Worm (Caenorhabditis elegans) whole organism, L1 larva: ENCODE measurements around the gene T05G5.5.

ENCODE experiments used
- C16A3.4 ChIP-seq: fragments of 150-350 bp; optimal IDR thresholded peaks from 2 replicates; lab custom pipeline; 2014; ENCODE audit warnings: missing biosample characterization, missing genetic modification characterization
- C34B4.2 ChIP-seq: sonication (generic microtip); optimal IDR thresholded peaks from 2 replicates; lab custom pipeline; 2017; ENCODE audit warnings: mild to moderate bottlenecking, missing genetic modification characterization, missing compliant biosample characterization
- alr-1 ChIP-seq: fragments of 200-800 bp; sonication (Bioruptor generic); optimal IDR thresholded peaks from 2 replicates; lab custom pipeline; 2018; ENCODE audit warnings: borderline replicate concordance, mild to moderate bottlenecking, missing genetic modification characterization, missing compliant biosample characterization
- aly-2 ChIP-seq: fragments of 150-350 bp; optimal IDR thresholded peaks from 2 replicates; lab custom pipeline; 2014; ENCODE audit warnings: missing biosample characterization, missing genetic modification characterization
- dpl-1 ChIP-seq, 3 experiments: fragments of 150-350 bp in 2 of 3; sonication (generic microtip) in 1 of 3; optimal IDR thresholded peaks; 2 replicates each; lab custom pipeline; 2014 to 2017; ENCODE audit warnings: missing biosample characterization in 3 of 3, missing genetic modification characterization in 3 of 3, missing genetic modification reagents in 3 of 3
- dsc-1 ChIP-seq: sonication (generic microtip); optimal IDR thresholded peaks from 2 replicates; lab custom pipeline; 2016; ENCODE audit warnings: mild to moderate bottlenecking, missing genetic modification characterization, missing compliant biosample characterization
- efl-3 ChIP-seq: fragments of 200-800 bp; sonication (Bioruptor generic); optimal IDR thresholded peaks from 2 replicates; lab custom pipeline; 2018; ENCODE audit warnings: mild to moderate bottlenecking, missing genetic modification characterization, missing compliant biosample characterization
- egl-13 ChIP-seq: sonication (generic microtip); optimal IDR thresholded peaks from 2 replicates; lab custom pipeline; 2016; ENCODE audit warnings: missing genotype, missing genetic modification reagents, missing genetic modification characterization, missing compliant biosample characterization
- fkh-10 ChIP-seq: sonication (generic microtip); optimal IDR thresholded peaks from 2 replicates; lab custom pipeline; 2017; ENCODE audit warnings: missing biosample characterization, missing genetic modification reagents, missing genetic modification characterization
- fos-1 ChIP-seq: fragments of 150-350 bp; optimal IDR thresholded peaks from 2 replicates; lab custom pipeline; 2014; ENCODE audit warnings: missing biosample characterization, missing genetic modification characterization
- hlh-17 ChIP-seq: fragments of 200-800 bp; sonication (Bioruptor generic); optimal IDR thresholded peaks from 2 replicates; lab custom pipeline; 2018; ENCODE audit warnings: missing genetic modification characterization, mild to moderate bottlenecking, missing compliant biosample characterization, moderate library complexity, borderline replicate concordance
- hlh-4 ChIP-seq: sonication (generic microtip); optimal IDR thresholded peaks from 2 replicates; lab custom pipeline; 2016; ENCODE audit warnings: mild to moderate bottlenecking, missing genetic modification characterization, missing compliant biosample characterization
- isw-1 ChIP-seq: fragments of 200-800 bp; sonication (Bioruptor generic); IDR thresholded peaks from 2 replicates; pipeline ENCODE4 v1.3.6; 2022; ENCODE audit warnings: missing genetic modification characterization, missing compliant biosample characterization
- jun-1 ChIP-seq: fragments of 150-350 bp; optimal IDR thresholded peaks from 2 replicates; lab custom pipeline; 2014; ENCODE audit warnings: missing biosample characterization, missing genetic modification reagents, missing genetic modification characterization
- mab-9 ChIP-seq: fragments of 200-800 bp; sonication (Bioruptor generic); IDR thresholded peaks from 2 replicates; pipeline ENCODE4 v1.3.6; 2022; ENCODE audit warnings: missing genetic modification reagents, missing genetic modification characterization, missing compliant biosample characterization
- mdl-1 ChIP-seq, 2 experiments: fragments of 150-350 bp; optimal IDR thresholded peaks; 2 replicates each; lab custom pipeline; 2014 to 2017; ENCODE audit warnings: missing biosample characterization in 2 of 2, missing genetic modification characterization in 2 of 2, inconsistent platforms in 1 of 2
- mep-1 ChIP-seq: fragments of 150-350 bp; optimal IDR thresholded peaks from 2 replicates; lab custom pipeline; 2014; ENCODE audit warnings: missing biosample characterization, missing genetic modification characterization
- nhr-11 ChIP-seq: fragments of 150-350 bp; optimal IDR thresholded peaks from 2 replicates; lab custom pipeline; 2014; ENCODE audit warnings: missing biosample characterization, missing genetic modification characterization
- nhr-19 ChIP-seq: fragments of 200-800 bp; sonication (Bioruptor generic); conservative IDR thresholded peaks from 2 replicates; pipeline ENCODE4 v1.3.6; 2022; ENCODE audit warnings: missing genetic modification characterization, missing compliant biosample characterization
- nhr-20 ChIP-seq: sonication (generic microtip); optimal IDR thresholded peaks from 2 replicates; lab custom pipeline; 2016; ENCODE audit warnings: mild to moderate bottlenecking, missing genetic modification characterization, missing compliant biosample characterization
- nhr-237 ChIP-seq: fragments of 150-350 bp; optimal IDR thresholded peaks from 2 replicates; lab custom pipeline; 2014; ENCODE audit warnings: missing biosample characterization, missing genetic modification characterization
- nhr-28 ChIP-seq: fragments of 150-350 bp; optimal IDR thresholded peaks from 2 replicates; lab custom pipeline; 2014; ENCODE audit warnings: missing biosample characterization, missing genetic modification characterization
- nhr-47 ChIP-seq: sonication (generic microtip); optimal IDR thresholded peaks from 2 replicates; lab custom pipeline; 2016; ENCODE audit warnings: mild to moderate bottlenecking, missing genetic modification characterization, moderate library complexity, missing compliant biosample characterization
- nhr-71 ChIP-seq: sonication (generic microtip); optimal IDR thresholded peaks from 2 replicates; lab custom pipeline; 2016; ENCODE audit warnings: mild to moderate bottlenecking, missing genetic modification characterization, moderate library complexity, missing compliant biosample characterization
- nhr-85 ChIP-seq: sonication (generic microtip); peaks from one replicate; lab custom pipeline; 2016; ENCODE audit warnings: missing genetic modification characterization, inconsistent platforms, missing compliant biosample characterization
- nhr-90 ChIP-seq: sonication (generic microtip); optimal IDR thresholded peaks from 2 replicates; lab custom pipeline; 2016; ENCODE audit warnings: mild to moderate bottlenecking, missing genetic modification characterization, missing compliant biosample characterization; ENCODE audit not compliant: poor library complexity
- pag-3 ChIP-seq: sonication (generic microtip); optimal IDR thresholded peaks from 2 replicates; lab custom pipeline; 2017; ENCODE audit warnings: missing genetic modification characterization, mild to moderate bottlenecking, missing compliant biosample characterization, antibody characterized with exemption, borderline replicate concordance; ENCODE audit not compliant: insufficient read depth
- pax-3 ChIP-seq: fragments of 200-800 bp; sonication (Bioruptor generic); optimal IDR thresholded peaks from 2 replicates; lab custom pipeline; 2018; ENCODE audit warnings: mild to moderate bottlenecking, missing genetic modification characterization, moderate library complexity, missing compliant biosample characterization
- rnt-1 ChIP-seq: sonication (generic microtip); optimal IDR thresholded peaks from 2 replicates; lab custom pipeline; 2016; ENCODE audit warnings: mild to moderate bottlenecking, missing genetic modification characterization, moderate library complexity, missing compliant biosample characterization
- skn-1 ChIP-seq: fragments of 150-350 bp; optimal IDR thresholded peaks from 2 replicates; lab custom pipeline; 2014; ENCODE audit warnings: missing biosample characterization, missing genetic modification characterization
- snu-23 ChIP-seq: sonication (generic microtip); optimal IDR thresholded peaks from 2 replicates; lab custom pipeline; 2016; ENCODE audit warnings: missing genetic modification characterization, missing compliant biosample characterization
- sox-4 ChIP-seq: sonication (generic microtip); optimal IDR thresholded peaks from 2 replicates; lab custom pipeline; 2016; ENCODE audit warnings: missing genetic modification characterization, missing compliant biosample characterization
- sptf-1 ChIP-seq: fragments of 150-350 bp; optimal IDR thresholded peaks from 2 replicates; lab custom pipeline; 2014; ENCODE audit warnings: missing biosample characterization, missing genetic modification characterization
- sup-37 ChIP-seq: fragments of 200-800 bp; sonication (Bioruptor generic); optimal IDR thresholded peaks from 2 replicates; lab custom pipeline; 2018; ENCODE audit warnings: mild to moderate bottlenecking, missing genetic modification characterization, missing compliant biosample characterization
- swsn-7 ChIP-seq: sonication (generic microtip); optimal IDR thresholded peaks from 2 replicates; lab custom pipeline; 2016; ENCODE audit warnings: missing genetic modification characterization, missing compliant biosample characterization
- tbx-2 ChIP-seq: sonication (generic microtip); optimal IDR thresholded peaks from 2 replicates; lab custom pipeline; 2016; ENCODE audit warnings: missing genetic modification characterization, missing compliant biosample characterization
- unc-130 ChIP-seq: fragments of 150-350 bp; optimal IDR thresholded peaks from 2 replicates; lab custom pipeline; 2017; ENCODE audit warnings: missing biosample characterization, missing genetic modification characterization, inconsistent platforms
- unc-30 ChIP-seq: sonication (generic microtip); optimal IDR thresholded peaks from 2 replicates; lab custom pipeline; 2017; ENCODE audit warnings: missing biosample characterization, missing genetic modification characterization
- unc-62 ChIP-seq: fragments of 150-350 bp; optimal IDR thresholded peaks from 2 replicates; lab custom pipeline; 2014; ENCODE audit warnings: missing biosample characterization, missing genetic modification reagents, missing genetic modification characterization
- unc-98 ChIP-seq: fragments of 200-800 bp; sonication (Bioruptor generic); IDR thresholded peaks from 2 replicates; pipeline ENCODE4 v1.3.6; 2022; ENCODE audit warnings: missing genetic modification characterization, missing compliant biosample characterization
- xbp-1 ChIP-seq: sonication (generic microtip); optimal IDR thresholded peaks from 2 replicates; lab custom pipeline; 2016; ENCODE audit warnings: missing genetic modification characterization, missing compliant biosample characterization
- ztf-11 ChIP-seq, 2 experiments: sonication (generic microtip); optimal IDR thresholded peaks; 2 replicates each; lab custom pipeline; 2016 to 2017; ENCODE audit warnings: missing genetic modification characterization in 2 of 2, missing biosample characterization in 1 of 2, missing compliant biosample characterization in 1 of 2
- ztf-4 ChIP-seq: fragments of 150-350 bp; optimal IDR thresholded peaks from 2 replicates; lab custom pipeline; 2014; ENCODE audit warnings: missing biosample characterization, missing genetic modification characterization

T05G5.5 gene

ce11 chrIII:9766175-9766574 lies 14.9 kb upstream of the T05G5.5 start, which contains the start of gene cbp-1 (continued):
- TF ChIP-seq rnt-1 (tag; lab: Kevin White, UChicago) (peak; percentile 80), nhr-237 (no peak), unc-98 (GFP tag; lab: Robert Waterston, UW) (no peak), mep-1 (tag; lab: Kevin White, UChicago) (no peak), nhr-71 (tag; lab: Kevin White, UChicago) (peak; percentile 63), dpl-1 (GFP tag; optimal IDR thresholded peaks at IDR 0.05; lab: Kevin White, UChicago) (peak in 2 of 3 experiments; percentile 37 to 46), nhr-47 (tag; lab: Kevin White, UChicago) (peak; percentile 48), nhr-11 (no peak), nhr-19 (GFP tag; lab: Robert Waterston, UW) (peak; percentile 49), nhr-20 (tag; lab: Kevin White, UChicago) (peak; percentile 36), unc-30 (tag; lab: Kevin White, UChicago) (no peak), fos-1 (tag; lab: Kevin White, UChicago) (peak; percentile 8), isw-1 (GFP tag; lab: Robert Waterston, UW) (no peak), sptf-1 (no peak), nhr-28 (tag; lab: Kevin White, UChicago) (no peak), aly-2 (peak; percentile 48), nhr-90 (tag; lab: Kevin White, UChicago) (peak; percentile 38), pag-3 (tag; lab: Kevin White, UChicago) (no peak), xbp-1 (peak; percentile 25), pax-3 (tag; lab: Kevin White, UChicago) (no peak), dsc-1 (tag; lab: Kevin White, UChicago) (peak; percentile 57), swsn-7 (tag; lab: Kevin White, UChicago) (peak; percentile 64), jun-1 (tag; lab: Kevin White, UChicago) (peak; percentile 12), hlh-4 (tag; lab: Kevin White, UChicago) (no peak), tbx-2 (tag; lab: Kevin White, UChicago) (peak; percentile 32), C34B4.2 (tag; lab: Kevin White, UChicago) (no peak), alr-1 (tag; lab: Kevin White, UChicago) (no peak), hlh-17 (GFP tag; lab: Kevin White, UChicago) (no peak), ztf-4 (tag; lab: Kevin White, UChicago) (no peak), C16A3.4 (tag; lab: Kevin White, UChicago) (no peak), egl-13 (tag; lab: Kevin White, UChicago) (no peak), snu-23 (peak; percentile 68), efl-3 (GFP tag; lab: Kevin White, UChicago) (no peak), sup-37 (no peak), mab-9 (GFP tag; lab: Robert Waterston, UW) (no peak), mdl-1 (tag; optimal IDR thresholded peaks at IDR 0.05; lab: Kevin White, UChicago) (peak in 1 of 2 experiments; percentile 44), fkh-10 (GFP tag; lab: Kevin White, UChicago) (no peak), skn-1 (tag; lab: Kevin White, UChicago) (no peak), unc-62 (GFP tag; lab: Kevin White, UChicago) (no peak), ztf-11 (tag; optimal IDR thresholded peaks at IDR 0.05; lab: Kevin White, UChicago) (peak in 1 of 2 experiments; percentile 47), sox-4 (tag; lab: Kevin White, UChicago) (no peak), nhr-85 (tag; lab: Kevin White, UChicago) (peak; percentile 14), unc-130 (tag; lab: Kevin White, UChicago) (peak; percentile 51)
